Worm (Caenorhabditis elegans) whole organism, early embryonic: ENCODE results near the gene bgal-2.

Experiments
- B0310.2 ChIP-seq: sonication (generic microtip); optimal IDR thresholded peaks from 2 replicates; lab custom pipeline; 2016; ENCODE audit warnings: mild to moderate bottlenecking, missing genetic modification characterization, missing compliant biosample characterization
- F13C5.2 ChIP-seq: sonication (generic microtip); optimal IDR thresholded peaks from 2 replicates; lab custom pipeline; 2017; ENCODE audit warnings: mild to moderate bottlenecking, missing genetic modification characterization, inconsistent platforms, missing compliant biosample characterization
- aly-1 ChIP-seq: sonication (generic microtip); optimal IDR thresholded peaks from 2 replicates; lab custom pipeline; 2016; ENCODE audit warnings: missing genetic modification characterization, missing compliant biosample characterization
- ama-1 ChIP-seq: fragments of 150-350 bp; optimal IDR thresholded peaks from 2 replicates; lab custom pipeline; 2014
- ceh-13 ChIP-seq: fragments of 200-800 bp; sonication (Bioruptor generic); optimal IDR thresholded peaks from 2 replicates; lab custom pipeline; 2018; ENCODE audit warnings: mild to moderate bottlenecking, missing genetic modification characterization, missing compliant biosample characterization
- ceh-36 ChIP-seq: sonication (generic microtip); optimal IDR thresholded peaks from 2 replicates; lab custom pipeline; 2016; ENCODE audit warnings: missing genetic modification characterization, inconsistent platforms, missing compliant biosample characterization
- ets-7 ChIP-seq: sonication (generic microtip); optimal IDR thresholded peaks from 2 replicates; lab custom pipeline; 2016; ENCODE audit warnings: missing genotype, missing genetic modification characterization, missing compliant biosample characterization
- flt-1 ChIP-seq: fragments of 200-800 bp; sonication (Bioruptor generic); IDR thresholded peaks from 2 replicates; pipeline ENCODE4 v1.3.6; 2022; ENCODE audit warnings: missing genetic modification characterization, missing compliant biosample characterization
- hmbx-1 ChIP-seq: sonication (generic microtip); optimal IDR thresholded peaks from 2 replicates; lab custom pipeline; 2016; ENCODE audit warnings: mild to moderate bottlenecking, missing genetic modification characterization, missing compliant biosample characterization
- hmg-4 ChIP-seq: fragments of 200-800 bp; sonication (Bioruptor generic); optimal IDR thresholded peaks from 2 replicates; lab custom pipeline; 2018; ENCODE audit warnings: mild to moderate bottlenecking, missing genetic modification characterization, missing compliant biosample characterization
- hnd-1 ChIP-seq: sonication (generic microtip); optimal IDR thresholded peaks from 2 replicates; lab custom pipeline; 2016; ENCODE audit warnings: missing genetic modification characterization, missing compliant biosample characterization
- pes-1 ChIP-seq: fragments of 200-800 bp; sonication (Bioruptor generic); IDR thresholded peaks from 2 replicates; pipeline ENCODE4 v1.3.6; 2022; ENCODE audit warnings: missing genetic modification reagents, missing genetic modification characterization, missing compliant biosample characterization
- scrt-1 ChIP-seq: fragments of 200-800 bp; sonication (Bioruptor generic); IDR thresholded peaks from 2 replicates; pipeline ENCODE4 v1.3.6; 2022; ENCODE audit warnings: missing genetic modification characterization, missing compliant biosample characterization
- sea-1 ChIP-seq: fragments of 200-800 bp; sonication (Bioruptor generic); conservative IDR thresholded peaks from 2 replicates; pipeline ENCODE4 v1.3.6; 2022; ENCODE audit warnings: missing genetic modification characterization, missing compliant biosample characterization
- tbx-11 ChIP-seq: fragments of 200-800 bp; sonication (Bioruptor generic); IDR thresholded peaks from 2 replicates; pipeline ENCODE4 v1.3.6; 2022; ENCODE audit warnings: missing genetic modification characterization, missing compliant biosample characterization
- tbx-37 ChIP-seq: fragments of 200-800 bp; sonication (Bioruptor generic); conservative IDR thresholded peaks from 2 replicates; pipeline ENCODE4 v1.3.6; 2022; ENCODE audit warnings: missing genetic modification reagents, missing genetic modification characterization, missing compliant biosample characterization
- tra-4 ChIP-seq: sonication (generic microtip); optimal IDR thresholded peaks from 2 replicates; lab custom pipeline; 2017; ENCODE audit warnings: missing genetic modification characterization, missing compliant biosample characterization

Gene bgal-2

DNA sequence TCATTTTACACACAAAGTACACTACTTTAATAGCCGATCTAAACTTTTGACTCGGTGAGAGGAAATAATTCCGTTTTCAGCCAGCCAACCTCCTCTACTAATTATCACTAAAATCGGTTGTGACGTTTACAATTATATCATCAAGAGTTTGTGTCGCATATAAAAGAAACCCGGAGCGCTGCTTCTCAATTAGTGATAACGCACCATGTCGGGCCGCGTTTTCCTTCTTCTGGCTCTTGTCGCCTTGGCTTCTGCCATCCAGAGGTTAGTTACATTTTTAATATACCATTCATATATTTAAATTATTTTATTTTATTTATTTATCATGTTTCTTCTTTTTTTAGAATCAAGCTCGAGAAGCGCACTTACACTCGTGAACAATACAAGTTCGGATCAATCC lies 6.8 kb downstream of the bgal-2 start, which contains the start of gene asp-3:
asp-3 (plus strand) TSS at position 79 of the 400 bp plus-strand sequence.
- TF ChIP-seq tbx-37 (GFP tag; lab: Robert Waterston, UW) (no peak), F13C5.2 (tag; lab: Kevin White, UChicago) (no peak), ceh-13 (GFP tag; lab: Kevin White, UChicago) (no peak), aly-1 (tag; lab: Kevin White, UChicago) (no peak), flt-1 (no peak)

DNA sequence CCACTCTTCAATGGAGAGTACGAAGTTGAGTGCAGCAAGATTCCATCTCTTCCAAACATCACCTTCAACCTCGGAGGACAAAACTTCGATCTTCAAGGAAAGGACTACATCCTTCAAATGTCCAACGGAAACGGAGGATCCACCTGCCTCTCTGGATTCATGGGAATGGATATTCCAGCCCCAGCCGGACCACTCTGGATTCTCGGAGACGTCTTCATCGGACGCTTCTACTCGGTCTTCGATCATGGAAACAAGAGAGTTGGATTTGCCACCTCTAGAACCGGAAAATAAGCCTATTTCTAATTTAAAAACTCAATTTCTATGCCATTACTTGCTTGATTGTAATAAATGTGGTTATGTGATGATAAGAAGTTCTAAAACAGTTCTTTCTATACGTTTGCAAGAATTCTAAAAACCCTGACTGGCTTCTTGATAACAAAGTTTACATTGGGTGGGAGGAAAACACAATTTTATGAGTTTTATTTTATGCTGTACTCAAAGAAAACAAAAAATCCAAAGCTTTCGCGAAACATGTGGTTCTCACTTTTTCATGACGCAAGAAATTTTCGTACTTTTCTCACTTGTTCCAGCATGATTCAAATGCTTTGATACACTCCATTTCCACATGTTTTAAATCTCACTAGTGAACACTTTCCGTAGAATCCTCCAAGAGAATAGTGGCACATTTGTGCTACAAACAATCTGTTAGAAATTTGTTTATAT lies 8.2 kb downstream of the bgal-2 start:
- TF ChIP-seq flt-1, result no peak
- TF ChIP-seq hmbx-1 (tag; lab: Kevin White, UChicago), result no peak
- no peak for TF ChIP-seq B0310.2
- no peak for TF ChIP-seq hmg-4
- TF ChIP-seq pes-1 (GFP tag; lab: Robert Waterston, UW), result no peak

DNA sequence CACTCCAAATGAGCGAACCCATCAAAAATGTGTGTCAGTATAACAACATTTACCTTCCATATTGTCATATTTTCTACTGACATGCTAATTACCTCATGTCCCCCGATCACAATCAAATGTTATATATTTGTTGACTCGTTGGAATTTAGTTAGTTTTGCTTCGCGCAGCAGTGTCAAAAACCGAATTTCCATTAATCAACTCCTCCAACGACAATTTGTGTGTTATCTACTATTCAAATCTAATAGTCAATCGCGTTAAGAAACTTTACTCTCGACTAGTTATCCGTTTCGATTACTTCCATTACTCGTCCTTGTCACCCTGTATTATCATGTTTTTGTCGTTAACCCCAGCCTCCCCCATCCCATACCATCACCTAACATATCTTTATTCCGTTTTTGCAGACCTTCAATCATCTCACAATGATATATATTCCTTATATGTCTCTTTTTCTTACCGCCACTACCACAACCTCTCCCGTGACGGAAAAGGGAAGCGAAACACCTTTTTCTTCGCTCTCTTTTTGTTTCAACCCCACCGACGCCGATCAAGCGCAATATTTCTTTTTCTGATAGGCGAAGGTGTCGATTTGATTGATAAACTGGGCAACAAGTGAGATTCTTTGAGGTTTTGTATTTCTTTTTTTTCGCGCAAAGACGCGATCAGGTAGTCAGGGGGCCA lies 11.8 kb downstream of the bgal-2 start:
- TF ChIP-seq tra-4 (tag; lab: Kevin White, UChicago) (no peak), hmg-4 (no peak), ceh-13 (GFP tag; lab: Kevin White, UChicago) (no peak), ama-1 (no peak), aly-1 (tag; lab: Kevin White, UChicago) (no peak), sea-1 (GFP tag; lab: Robert Waterston, UW) (no peak), scrt-1 (GFP tag; lab: Robert Waterston, UW) (no peak)

DNA sequence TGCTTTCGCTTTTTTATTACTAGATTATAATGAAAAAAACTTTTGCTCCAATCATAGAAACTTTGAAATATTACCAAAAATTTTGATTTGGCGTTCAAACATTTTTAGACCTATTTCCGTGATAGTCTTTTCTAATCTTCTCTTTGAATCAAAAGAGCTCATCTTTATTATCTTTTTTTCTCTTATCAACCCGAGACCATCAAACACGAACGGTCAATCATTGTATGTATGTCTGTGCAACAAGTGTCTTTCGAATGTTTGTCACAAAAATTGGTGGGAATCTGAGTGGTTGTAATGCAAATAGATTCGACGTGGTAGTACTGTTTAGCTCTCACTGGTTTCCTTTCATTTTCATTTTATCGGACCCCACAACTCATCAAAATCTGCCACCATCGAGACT lies 15.6 kb downstream of the bgal-2 start, which contains the start of gene M03A8.3:
M03A8.3 (plus strand) TSS at position 278 of the 400 bp plus-strand sequence.
- TF ChIP-seq hmbx-1 (tag; lab: Kevin White, UChicago), result no peak
- no peak for TF ChIP-seq aly-1 (tag; lab: Kevin White, UChicago)
- TF ChIP-seq tbx-11 (GFP tag; lab: Robert Waterston, UW), result no peak
- no peak for TF ChIP-seq tbx-37 (GFP tag; lab: Robert Waterston, UW)
- TF ChIP-seq hmg-4, result no peak
- TF ChIP-seq hnd-1 (tag; lab: Kevin White, UChicago), result no peak
- no peak for TF ChIP-seq flt-1
- TF ChIP-seq ama-1, result no peak
- TF ChIP-seq ceh-36 (tag; lab: Kevin White, UChicago), result no peak
- no peak for TF ChIP-seq scrt-1 (GFP tag; lab: Robert Waterston, UW)
- no peak for TF ChIP-seq ets-7
- no peak for TF ChIP-seq F13C5.2 (tag; lab: Kevin White, UChicago)

DNA sequence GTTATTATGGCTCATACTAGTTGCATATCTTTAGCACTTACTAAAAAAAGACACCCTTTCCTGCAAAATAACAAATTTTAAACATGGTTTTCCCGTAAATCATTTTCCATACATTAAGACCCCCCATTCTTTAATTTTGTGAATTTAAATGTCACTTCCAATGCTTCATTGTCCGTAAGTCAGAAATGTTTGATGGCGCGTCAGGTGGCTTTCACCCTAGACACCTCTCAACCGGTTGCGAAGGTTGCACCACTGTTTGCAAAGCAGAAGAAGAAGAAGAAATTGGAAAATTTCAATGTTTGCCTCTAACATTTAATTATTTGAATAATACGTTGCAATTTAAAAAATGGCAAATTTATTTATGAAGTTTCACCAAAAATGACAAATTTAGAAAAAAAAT lies 17.3 kb downstream of the bgal-2 start:
- TF ChIP-seq hmg-4 (no peak), scrt-1 (GFP tag; lab: Robert Waterston, UW) (no peak), aly-1 (tag; lab: Kevin White, UChicago) (no peak), sea-1 (GFP tag; lab: Robert Waterston, UW) (no peak), tra-4 (tag; lab: Kevin White, UChicago) (no peak), tbx-11 (GFP tag; lab: Robert Waterston, UW) (no peak), ceh-13 (GFP tag; lab: Kevin White, UChicago) (no peak), tbx-37 (GFP tag; lab: Robert Waterston, UW) (no peak), ceh-36 (tag; lab: Kevin White, UChicago) (no peak)

DNA sequence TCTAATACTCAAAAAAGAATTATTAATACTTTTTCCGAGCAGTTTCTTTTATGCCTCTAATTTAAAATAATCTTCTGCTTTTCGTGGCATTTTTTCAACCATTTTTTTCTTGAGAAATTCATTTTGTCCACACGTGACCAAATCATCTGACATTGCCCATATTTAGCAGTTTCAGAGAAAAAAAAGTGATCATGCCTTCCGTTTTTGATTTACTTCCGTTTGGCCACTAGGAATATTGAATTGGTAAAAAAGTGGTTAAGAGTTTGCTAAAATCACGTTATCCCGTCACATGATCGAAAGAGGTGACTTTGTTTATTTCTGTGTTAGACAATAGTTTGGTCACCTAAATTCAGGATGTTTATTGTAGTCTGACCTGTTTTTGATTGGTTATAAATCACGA lies 20.2 kb downstream of the bgal-2 start:
- TF ChIP-seq ceh-36 (tag; lab: Kevin White, UChicago), result no peak
- TF ChIP-seq tra-4 (tag; lab: Kevin White, UChicago), result no peak
- TF ChIP-seq tbx-11 (GFP tag; lab: Robert Waterston, UW), result no peak
- no peak for TF ChIP-seq tbx-37 (GFP tag; lab: Robert Waterston, UW)
- TF ChIP-seq pes-1 (GFP tag; lab: Robert Waterston, UW), result no peak
- TF ChIP-seq ceh-13 (GFP tag; lab: Kevin White, UChicago), result no peak
- TF ChIP-seq hmg-4, result no peak
- no peak for TF ChIP-seq flt-1
- no peak for TF ChIP-seq sea-1 (GFP tag; lab: Robert Waterston, UW)
- no peak for TF ChIP-seq ama-1
- no peak for TF ChIP-seq aly-1 (tag; lab: Kevin White, UChicago)
- no peak for TF ChIP-seq hmbx-1 (tag; lab: Kevin White, UChicago)
- no peak for TF ChIP-seq scrt-1 (GFP tag; lab: Robert Waterston, UW)
- no peak for TF ChIP-seq F13C5.2 (tag; lab: Kevin White, UChicago)
- TF ChIP-seq B0310.2, result no peak
- no peak for TF ChIP-seq ets-7
- TF ChIP-seq hnd-1 (tag; lab: Kevin White, UChicago), result no peak

DNA sequence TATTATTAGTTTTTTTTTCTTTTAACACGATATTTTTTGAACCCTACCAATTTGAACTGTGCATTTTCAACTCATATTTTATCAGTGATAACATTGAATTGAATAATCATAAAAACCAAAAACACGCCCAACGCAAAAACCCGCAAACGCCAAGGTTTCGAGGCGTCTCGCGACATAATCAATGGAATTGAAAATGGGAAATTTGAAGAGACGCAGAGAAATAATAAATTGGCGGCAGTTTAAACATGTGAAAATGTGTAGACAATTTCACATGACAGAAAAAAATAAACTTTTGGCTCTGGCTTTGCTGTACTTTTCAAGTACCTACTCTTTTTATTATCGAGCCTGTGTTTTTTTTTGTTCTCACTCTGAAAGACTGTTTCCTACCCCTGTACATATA lies 20.6 kb downstream of the bgal-2 start:
- TF ChIP-seq pes-1 (GFP tag; lab: Robert Waterston, UW) (no peak), tbx-37 (GFP tag; lab: Robert Waterston, UW) (no peak), scrt-1 (GFP tag; lab: Robert Waterston, UW) (no peak), hnd-1 (tag; lab: Kevin White, UChicago) (no peak)

DNA sequence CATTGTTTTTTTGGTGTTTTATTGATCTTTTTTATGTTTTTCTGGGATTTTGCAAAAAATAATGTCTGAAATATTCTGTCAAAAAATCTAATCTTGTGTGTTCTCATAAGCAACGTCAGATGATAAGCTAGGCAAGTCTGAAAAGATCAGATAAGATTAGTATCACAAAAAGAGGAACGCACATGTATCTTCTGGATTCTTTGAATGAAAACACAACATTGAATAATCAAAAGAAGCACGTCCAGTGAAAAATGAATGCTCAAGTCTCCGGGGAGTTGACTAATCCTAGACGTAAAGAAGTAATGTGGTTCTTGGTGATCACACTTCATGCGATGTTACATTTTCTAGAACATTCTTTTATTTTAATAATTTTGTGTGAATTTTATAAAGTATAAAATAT lies 21.2 kb downstream of the bgal-2 start:
- TF ChIP-seq F13C5.2 (tag; lab: Kevin White, UChicago), result no peak
- no peak for TF ChIP-seq pes-1 (GFP tag; lab: Robert Waterston, UW)
- no peak for TF ChIP-seq ceh-36 (tag; lab: Kevin White, UChicago)
- TF ChIP-seq flt-1, result no peak
- TF ChIP-seq sea-1 (GFP tag; lab: Robert Waterston, UW), result no peak
